Worm (Caenorhabditis elegans): ENCODE measurements around the gene sdz-19.

ce11 chrX:12518982-12519381 lies 15.8 kb upstream of the sdz-19 start:
- TF ChIP-seq ceh-9 (tag; optimal IDR thresholded peaks at IDR 0.05) (no peak), ceh-2 (tag; optimal IDR thresholded peaks at IDR 0.05) (no peak), eyg-1 (tag; optimal IDR thresholded peaks at IDR 0.05) (no peak), ama-1 (optimal IDR thresholded peaks at IDR 0.05) (no peak), hlh-8 (tag; optimal IDR thresholded peaks at IDR 0.05) (no peak), pha-4 (tag; optimal IDR thresholded peaks at IDR 0.05) (no peak)
